Fruit fly (Drosophila melanogaster): Measurements from ENCODE around the gene Act5C.

Act5C gene

DNA sequence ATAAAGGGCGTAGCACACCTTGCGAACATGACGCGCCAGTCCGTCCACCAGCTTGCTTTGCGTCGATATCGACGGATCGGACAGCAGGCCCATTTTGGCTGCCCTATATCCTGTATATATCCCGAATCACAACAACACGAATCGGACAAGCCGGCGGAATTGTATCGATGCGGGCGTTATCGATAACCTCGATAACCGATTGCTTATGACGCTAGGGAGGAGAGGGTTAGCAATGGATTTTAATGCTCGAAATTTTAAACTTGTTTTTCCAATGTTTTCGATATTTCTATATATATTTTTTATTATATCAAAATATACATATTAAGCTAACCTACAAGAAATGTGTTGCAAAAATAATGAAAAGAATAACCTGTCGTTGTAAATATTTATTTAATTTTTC lies 27.5 kb upstream of the Act5C start, which contains the start of gene GAA1 (continued):
- no peak for TF ChIP-seq Oli (tag; optimal IDR thresholded peaks at IDR 0.05)
- no peak for TF ChIP-seq HmgZ (tag; optimal IDR thresholded peaks at IDR 0.05)
- no peak for TF ChIP-seq CG4854 (GFP tag; optimal IDR thresholded peaks at IDR 0.05)
- TF ChIP-seq vnd (GFP tag; IDR thresholded peaks at IDR 0.05; ENCODE audit: partially characterized antibody): peak; percentile 85
- TF ChIP-seq mld (GFP tag; IDR thresholded peaks at IDR 0.05; ENCODE audit: partially characterized antibody): peak; percentile 96
- TF ChIP-seq org-1 (GFP tag; optimal IDR thresholded peaks at IDR 0.05): no peak
- TF ChIP-seq CG5245 (GFP tag; optimal IDR thresholded peaks at IDR 0.05): no peak
- peak; percentile 92 for TF ChIP-seq hb (GFP tag; IDR thresholded peaks at IDR 0.05; ENCODE audit: partially characterized antibody)
- no peak for TF ChIP-seq Hsf (GFP tag; optimal IDR thresholded peaks at IDR 0.05)
- no peak for TF ChIP-seq NK7.1 (GFP tag; optimal IDR thresholded peaks at IDR 0.05)
- no peak for TF ChIP-seq Sry-β (GFP tag; optimal IDR thresholded peaks at IDR 0.05)
- TF ChIP-seq CG11723 (GFP tag; optimal IDR thresholded peaks at IDR 0.05): no peak
- TF ChIP-seq grn (GFP tag; optimal IDR thresholded peaks at IDR 0.05): no peak
- TF ChIP-seq danr (GFP tag; IDR thresholded peaks at IDR 0.05): no peak
- no peak for TF ChIP-seq pho (GFP tag; optimal IDR thresholded peaks at IDR 0.05)
- TF ChIP-seq TFAM (GFP tag; optimal IDR thresholded peaks at IDR 0.05): no peak
- TF ChIP-seq CHES-1-like (GFP tag; optimal IDR thresholded peaks at IDR 0.05): no peak
- no peak for TF ChIP-seq sug (tag; optimal IDR thresholded peaks at IDR 0.05)
- TF ChIP-seq Usf (GFP tag; optimal IDR thresholded peaks at IDR 0.05): no peak
- TF ChIP-seq CG9817 (tag; optimal IDR thresholded peaks at IDR 0.05): no peak
- TF ChIP-seq BtbVII (GFP tag; optimal IDR thresholded peaks at IDR 0.05): no peak
- TF ChIP-seq HLH4C (GFP tag; IDR thresholded peaks at IDR 0.05; ENCODE audit: partially characterized antibody): peak; percentile 98
- TF ChIP-seq CG33557 (GFP tag; optimal IDR thresholded peaks at IDR 0.05): no peak
- no peak for TF ChIP-seq Awh (GFP tag; IDR thresholded peaks at IDR 0.05)
- TF ChIP-seq fru (optimal IDR thresholded peaks at IDR 0.05): no peak
- TF ChIP-seq Dip3 (GFP tag; optimal IDR thresholded peaks at IDR 0.05): no peak
- no peak for TF ChIP-seq CG11560 (tag; IDR thresholded peaks at IDR 0.05)
- TF ChIP-seq Ada2b (GFP tag; IDR thresholded peaks at IDR 0.05): no peak
- no peak for TF ChIP-seq CG6683 (GFP tag; optimal IDR thresholded peaks at IDR 0.05)
- no peak for TF ChIP-seq NC2β (GFP tag; optimal IDR thresholded peaks at IDR 0.05)
- TF ChIP-seq kah (GFP tag; optimal IDR thresholded peaks at IDR 0.05): no peak
- TF ChIP-seq da (GFP tag; optimal IDR thresholded peaks at IDR 0.05): no peak
- TF ChIP-seq CG7745 (tag; optimal IDR thresholded peaks at IDR 0.05): no peak
- TF ChIP-seq CG1024 (GFP tag; IDR thresholded peaks at IDR 0.05): no peak
- peak; percentile 31; the same call in 1 of the 2 replicates for TF ChIP-seq CG2129 (GFP tag; IDR thresholded peaks at IDR 0.05; ENCODE audit: partially characterized antibody)
- TF ChIP-seq Spps (tag; optimal IDR thresholded peaks at IDR 0.05): no peak
- TF ChIP-seq CG11247 (GFP tag; IDR thresholded peaks at IDR 0.05): no peak
- TF ChIP-seq CG15514 (GFP tag; optimal IDR thresholded peaks at IDR 0.05): peak; percentile 26
- TF ChIP-seq NC2α (GFP tag; optimal IDR thresholded peaks at IDR 0.05): no peak
- no peak for TF ChIP-seq CG9727 (GFP tag; optimal IDR thresholded peaks at IDR 0.05)
- TF ChIP-seq Bgb (GFP tag; IDR thresholded peaks at IDR 0.05; ENCODE audit: partially characterized antibody): peak; percentile 86
- TF ChIP-seq Xbp1 (GFP tag; optimal IDR thresholded peaks at IDR 0.05): peak; percentile 20
- TF ChIP-seq ci (GFP tag; IDR thresholded peaks at IDR 0.05): no peak
- TF ChIP-seq row (GFP tag; IDR thresholded peaks at IDR 0.05): peak; percentile 62
- peak; percentile 0 for TF ChIP-seq CG9437 (GFP tag; optimal IDR thresholded peaks at IDR 0.05)
- no peak for TF ChIP-seq Dip2 (GFP tag; IDR thresholded peaks at IDR 0.05)
- TF ChIP-seq ase (GFP tag; IDR thresholded peaks at IDR 0.05): no peak
- TF ChIP-seq Fer2 (tag; optimal IDR thresholded peaks at IDR 0.05): no peak
- TF ChIP-seq onecut (GFP tag; IDR thresholded peaks at IDR 0.05): no peak
- TF ChIP-seq pnt (GFP tag; optimal IDR thresholded peaks at IDR 0.05): no peak
- TF ChIP-seq CG18011 (GFP tag; optimal IDR thresholded peaks at IDR 0.05): no peak
- TF ChIP-seq sob (GFP tag; IDR thresholded peaks at IDR 0.05): no peak

Measured in whole organism, embryonic.